Fruit fly (Drosophila melanogaster) whole organism, prepupa: ENCODE data around the gene CG15812.

Experiments
- Blimp-1 ChIP-seq: fragments of 200-800 bp; sonication (Bioruptor generic); optimal IDR thresholded peaks from 3 replicates; lab custom pipeline; 2017; ENCODE audit warnings: missing biosample characterization, missing genetic modification characterization, mild to moderate bottlenecking, moderate library complexity, missing genetic modification reagents
- CG10631 ChIP-seq: fragments of 200-800 bp; sonication (Bioruptor generic); optimal IDR thresholded peaks from 2 replicates; lab custom pipeline; 2016; ENCODE audit warnings: missing biosample characterization, missing genetic modification characterization
- CG11294 ChIP-seq: fragments of 200-800 bp; sonication (Bioruptor generic); IDR thresholded peaks from 2 replicates; pipeline ENCODE4 v1.3.6; 2022; ENCODE audit warnings: missing biosample characterization, missing genetic modification characterization
- CG11902 ChIP-seq: fragments of 200-800 bp; sonication (Bioruptor generic); optimal IDR thresholded peaks from 3 replicates; lab custom pipeline; 2016; ENCODE audit warnings: missing biosample characterization, missing genetic modification characterization
- CG15336 ChIP-seq: fragments of 200-800 bp; sonication (Bioruptor generic); IDR thresholded peaks from 2 replicates; pipeline ENCODE4 v1.3.6; 2022; ENCODE audit warnings: missing biosample characterization, missing genetic modification characterization
- CG1621 ChIP-seq: fragments of 200-800 bp; sonication (Bioruptor generic); optimal IDR thresholded peaks from 3 replicates; lab custom pipeline; 2018; ENCODE audit warnings: missing biosample characterization, mild to moderate bottlenecking, missing genetic modification characterization
- CG16779 ChIP-seq: fragments of 200-800 bp; sonication (Bioruptor generic); optimal IDR thresholded peaks from 3 replicates; lab custom pipeline; 2017; ENCODE audit warnings: missing biosample characterization, mild to moderate bottlenecking, missing genetic modification characterization
- CG3032 ChIP-seq: fragments of 200-800 bp; optimal IDR thresholded peaks from 2 replicates; lab custom pipeline; 2019; ENCODE audit warnings: missing biosample characterization, mild to moderate bottlenecking, missing genetic modification characterization, moderate library complexity
- CG31627 ChIP-seq: fragments of 200-800 bp; sonication (Bioruptor generic); optimal IDR thresholded peaks from 3 replicates; lab custom pipeline; 2016; ENCODE audit warnings: missing biosample characterization, missing genetic modification characterization
- CG32006 ChIP-seq: fragments of 200-800 bp; sonication (Bioruptor generic); optimal IDR thresholded peaks from 3 replicates; lab custom pipeline; 2017; ENCODE audit warnings: missing biosample characterization, mild to moderate bottlenecking, missing genetic modification characterization
- CG34406 ChIP-seq: fragments of 200-800 bp; sonication (Bioruptor generic); optimal IDR thresholded peaks from 3 replicates; lab custom pipeline; 2016; ENCODE audit warnings: missing biosample characterization, missing genetic modification characterization
- CG4318 ChIP-seq: fragments of 200-800 bp; sonication (Bioruptor generic); optimal IDR thresholded peaks from 3 replicates; lab custom pipeline; 2017; ENCODE audit warnings: missing biosample characterization, mild to moderate bottlenecking, missing genetic modification characterization
- CG6276 ChIP-seq: fragments of 200-800 bp; sonication (Bioruptor generic); optimal IDR thresholded peaks from 2 replicates; lab custom pipeline; 2017; ENCODE audit warnings: missing biosample characterization, mild to moderate bottlenecking, missing genetic modification characterization
- CG6792 ChIP-seq: fragments of 200-800 bp; sonication (Bioruptor generic); optimal IDR thresholded peaks from 3 replicates; lab custom pipeline; 2016; ENCODE audit warnings: missing biosample characterization, missing genetic modification characterization
- CG7368 ChIP-seq: fragments of 200-800 bp; sonication (Bioruptor generic); optimal IDR thresholded peaks from 3 replicates; lab custom pipeline; 2016; ENCODE audit warnings: missing biosample characterization, missing genetic modification characterization
- CG8119 ChIP-seq: fragments of 200-800 bp; sonication (Bioruptor generic); IDR thresholded peaks from 3 replicates; pipeline ENCODE4 v1.3.6; 2022; ENCODE audit warnings: missing biosample characterization, missing genetic modification characterization
- CG8319 ChIP-seq: fragments of 200-800 bp; sonication (Bioruptor generic); optimal IDR thresholded peaks from 3 replicates; lab custom pipeline; 2016; ENCODE audit warnings: missing biosample characterization, missing genetic modification characterization
- CG8632 ChIP-seq: fragments of 200-800 bp; sonication (Bioruptor generic); optimal IDR thresholded peaks from 3 replicates; lab custom pipeline; 2016; ENCODE audit warnings: missing biosample characterization, missing genetic modification characterization
- Eip75B ChIP-seq: fragments of 200-800 bp; sonication (Bioruptor generic); optimal IDR thresholded peaks from 3 replicates; lab custom pipeline; 2016; ENCODE audit warnings: missing biosample characterization, missing genetic modification characterization
- Eip78C ChIP-seq: fragments of 200-800 bp; sonication (Bioruptor generic); peaks from one replicate; lab custom pipeline; 2016; ENCODE audit warnings: missing biosample characterization, missing genetic modification characterization
- Eip93F ChIP-seq: fragments of 200-800 bp; sonication (Bioruptor generic); optimal IDR thresholded peaks from 2 replicates; lab custom pipeline; 2016; ENCODE audit warnings: missing biosample characterization, mild to moderate bottlenecking, missing genetic modification characterization
- Ets21C ChIP-seq: fragments of 200-800 bp; sonication (Bioruptor generic); optimal IDR thresholded peaks from 3 replicates; lab custom pipeline; 2016; ENCODE audit warnings: missing biosample characterization, missing genetic modification characterization
- Ets96B ChIP-seq: fragments of 200-800 bp; optimal IDR thresholded peaks from 2 replicates; lab custom pipeline; 2019; ENCODE audit warnings: missing biosample characterization, mild to moderate bottlenecking, missing genetic modification characterization, moderate library complexity
- Hr39 ChIP-seq: fragments of 200-800 bp; sonication (Bioruptor generic); optimal IDR thresholded peaks from 2 replicates; lab custom pipeline; 2016; ENCODE audit warnings: missing biosample characterization, missing genetic modification characterization
- Lpt ChIP-seq: fragments of 200-800 bp; sonication (Bioruptor generic); optimal IDR thresholded peaks from 3 replicates; lab custom pipeline; 2016; ENCODE audit warnings: missing biosample characterization, missing genetic modification characterization
- Met ChIP-seq: fragments of 200-800 bp; sonication (Bioruptor generic); optimal IDR thresholded peaks from 3 replicates; lab custom pipeline; 2016; ENCODE audit warnings: missing biosample characterization, missing genetic modification characterization
- OdsH ChIP-seq: fragments of 200-800 bp; sonication (Bioruptor generic); optimal IDR thresholded peaks from 3 replicates; lab custom pipeline; 2016; ENCODE audit warnings: missing biosample characterization, missing genetic modification characterization
- Smox ChIP-seq: fragments of 200-800 bp; sonication (Bioruptor generic); optimal IDR thresholded peaks from 3 replicates; lab custom pipeline; 2016; ENCODE audit warnings: missing biosample characterization, missing genetic modification characterization
- Sox102F ChIP-seq: fragments of 200-800 bp; sonication (Bioruptor generic); optimal IDR thresholded peaks from 2 replicates; lab custom pipeline; 2016; ENCODE audit warnings: missing biosample characterization, mild to moderate bottlenecking, missing genetic modification characterization
- Sox14 ChIP-seq: fragments of 200-800 bp; sonication (Bioruptor generic); optimal IDR thresholded peaks from 3 replicates; lab custom pipeline; 2016; ENCODE audit warnings: missing biosample characterization, missing genetic modification characterization
- Sox15 ChIP-seq: fragments of 200-800 bp; sonication (Bioruptor generic); optimal IDR thresholded peaks from 3 replicates; lab custom pipeline; 2016; ENCODE audit warnings: missing biosample characterization, missing genetic modification characterization
- achi ChIP-seq: fragments of 200-800 bp; sonication (Bioruptor generic); optimal IDR thresholded peaks from 3 replicates; lab custom pipeline; 2016; ENCODE audit warnings: missing biosample characterization, missing genetic modification characterization
- acj6 ChIP-seq: fragments of 200-800 bp; sonication (Bioruptor generic); optimal IDR thresholded peaks from 3 replicates; lab custom pipeline; 2016; ENCODE audit warnings: missing biosample characterization, missing genetic modification characterization
- cyc ChIP-seq: fragments of 200-800 bp; sonication (Bioruptor generic); optimal IDR thresholded peaks from 3 replicates; lab custom pipeline; 2016; ENCODE audit warnings: missing biosample characterization, missing genetic modification characterization
- dac ChIP-seq: fragments of 200-800 bp; sonication (Bioruptor generic); optimal IDR thresholded peaks from 2 replicates; lab custom pipeline; 2017; ENCODE audit warnings: missing biosample characterization, mild to moderate bottlenecking, missing genetic modification characterization
- dsx ChIP-seq: fragments of 200-800 bp; optimal IDR thresholded peaks from 3 replicates; lab custom pipeline; 2019; ENCODE audit warnings: missing biosample characterization, mild to moderate bottlenecking, missing genetic modification characterization, moderate library complexity; ENCODE audit not compliant: poor library complexity, severe bottlenecking
- esn ChIP-seq: fragments of 200-800 bp; sonication (Bioruptor generic); optimal IDR thresholded peaks from 2 replicates; lab custom pipeline; 2016; ENCODE audit warnings: missing biosample characterization, mild to moderate bottlenecking, missing genetic modification characterization, moderate library complexity
- fd59A ChIP-seq: fragments of 200-800 bp; sonication (Bioruptor generic); optimal IDR thresholded peaks from 2 replicates; lab custom pipeline; 2017; ENCODE audit warnings: missing biosample characterization, mild to moderate bottlenecking, missing genetic modification characterization, missing genetic modification reagents
- fd85E ChIP-seq: fragments of 200-800 bp; sonication (Bioruptor generic); optimal IDR thresholded peaks from 3 replicates; lab custom pipeline; 2016; ENCODE audit warnings: missing biosample characterization, missing genetic modification characterization
- net ChIP-seq: fragments of 200-800 bp; sonication (Bioruptor generic); optimal IDR thresholded peaks from 3 replicates; lab custom pipeline; 2016; ENCODE audit warnings: missing biosample characterization, missing genetic modification characterization
- salr ChIP-seq, 2 experiments: fragments of 200-800 bp; sonication (Bioruptor generic); optimal IDR thresholded peaks; 3 replicates each; lab custom pipeline; 2016 to 2018; ENCODE audit warnings: missing biosample characterization in 2 of 2, missing genetic modification characterization in 2 of 2, mild to moderate bottlenecking in 1 of 2
- spab ChIP-seq: fragments of 200-800 bp; sonication (Bioruptor generic); optimal IDR thresholded peaks from 2 replicates; lab custom pipeline; 2017; ENCODE audit warnings: missing biosample characterization, mild to moderate bottlenecking, missing genetic modification characterization, missing genetic modification reagents
- ss ChIP-seq, 2 experiments: fragments of 200-800 bp; sonication (Bioruptor generic); optimal IDR thresholded peaks; 2 replicates in 1 of 2; 3 replicates in 1 of 2; lab custom pipeline; 2017 to 2018; ENCODE audit warnings: mild to moderate bottlenecking in 2 of 2, missing biosample characterization in 2 of 2, missing genetic modification characterization in 2 of 2, moderate library complexity in 1 of 2
- svp ChIP-seq: fragments of 200-800 bp; sonication (Bioruptor generic); peaks from one replicate; lab custom pipeline; 2016; ENCODE audit warnings: missing biosample characterization, missing genetic modification characterization
- vri ChIP-seq: fragments of 200-800 bp; sonication (Bioruptor generic); optimal IDR thresholded peaks from 3 replicates; lab custom pipeline; 2016; ENCODE audit warnings: missing biosample characterization, mild to moderate bottlenecking, missing genetic modification characterization

Gene CG15812

DNA sequence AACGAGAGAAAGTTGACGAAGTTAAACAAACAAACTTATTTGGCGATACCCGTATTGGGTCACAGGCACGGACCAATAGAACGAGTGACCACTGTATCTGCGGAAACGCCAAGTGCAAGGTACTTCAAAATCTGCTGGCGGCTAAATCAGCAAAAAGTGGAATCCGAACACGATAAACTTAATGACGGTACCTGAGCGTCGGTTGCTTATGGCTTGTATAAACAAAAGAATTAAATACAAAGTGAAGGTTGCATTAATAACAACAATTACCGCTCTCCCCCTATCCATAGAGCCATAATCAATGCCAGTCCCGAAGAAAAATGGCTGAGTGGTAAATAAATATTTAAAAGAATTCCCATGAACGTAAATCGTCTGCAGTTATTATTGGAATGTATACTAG lies 35.3 kb upstream of the CG15812 start:
- TF ChIP-seq spab (GFP tag; lab: Kevin White, UChicago) (no peak), CG11902 (GFP tag; lab: Kevin White, UChicago) (no peak), CG4318 (GFP tag; lab: Kevin White, UChicago) (no peak), Smox (GFP tag; lab: Kevin White, UChicago) (peak; percentile 4), CG31627 (GFP tag; lab: Kevin White, UChicago) (peak; percentile 12), net (GFP tag; lab: Kevin White, UChicago) (no peak), cyc (GFP tag; lab: Kevin White, UChicago) (peak; percentile 17), dsx (GFP tag; lab: Kevin White, UChicago) (no peak), CG32006 (GFP tag; lab: Kevin White, UChicago) (no peak), CG8319 (GFP tag; lab: Kevin White, UChicago) (no peak), CG3032 (no peak), Sox15 (no peak), achi (GFP tag; lab: Kevin White, UChicago) (peak; percentile 7), svp (GFP tag; lab: Kevin White, UChicago) (no peak), Eip75B (GFP tag; lab: Kevin White, UChicago) (no peak), Eip93F (GFP tag; lab: Kevin White, UChicago) (peak; percentile 18), esn (GFP tag; lab: Kevin White, UChicago) (peak; percentile 23), CG7368 (GFP tag; lab: Kevin White, UChicago) (no peak), Hr39 (no peak), salr (GFP tag; optimal IDR thresholded peaks at IDR 0.05; lab: Kevin White, UChicago) (no peak), CG6276 (no peak), vri (GFP tag; lab: Kevin White, UChicago) (no peak), CG15336 (GFP tag; lab: Robert Waterston, UW) (no peak), CG1621 (no peak), Sox14 (GFP tag; lab: Kevin White, UChicago) (peak; percentile 29), CG8632 (GFP tag; lab: Kevin White, UChicago) (no peak), CG11294 (GFP tag; lab: Robert Waterston, UW) (no peak), CG16779 (tag; lab: Kevin White, UChicago) (no peak), Lpt (GFP tag; lab: Kevin White, UChicago) (no peak), CG8119 (GFP tag; lab: Robert Waterston, UW) (no peak), fd85E (no peak), Ets21C (GFP tag; lab: Kevin White, UChicago) (no peak)

DNA sequence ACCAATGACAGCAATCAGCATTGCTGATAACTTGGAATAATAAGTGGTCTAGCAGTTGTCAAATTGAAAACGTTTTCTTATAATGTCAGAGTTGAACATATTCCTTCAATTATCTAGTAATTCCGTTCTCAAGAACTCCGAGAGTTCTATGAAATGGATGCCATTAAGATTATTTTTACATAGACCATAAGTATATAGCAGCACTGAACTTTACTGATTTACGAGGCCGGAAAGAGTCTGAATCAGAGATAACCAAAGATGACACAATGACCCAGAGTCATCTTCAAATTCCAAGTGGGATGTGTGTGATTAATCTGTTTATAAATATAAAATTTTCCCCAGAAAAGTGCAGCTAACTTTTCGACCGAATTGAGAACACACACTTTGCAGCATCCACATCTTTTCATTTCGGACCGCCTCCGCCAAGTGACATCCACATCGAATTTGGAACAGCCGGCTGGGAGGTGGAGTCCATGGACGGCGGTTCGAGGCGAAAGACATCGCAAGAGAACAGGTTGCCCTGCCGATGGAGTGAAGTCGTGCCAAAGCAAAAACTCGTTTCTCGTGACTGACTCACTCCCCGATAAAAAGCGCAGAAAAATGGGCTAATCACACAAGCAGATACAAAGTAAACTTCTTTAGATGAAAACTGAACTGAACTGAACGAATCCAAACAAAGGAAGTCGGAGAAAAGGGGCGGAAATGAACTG lies 34.7 kb upstream of the CG15812 start:
- peak; percentile 15 for TF ChIP-seq net (GFP tag; lab: Kevin White, UChicago)
- no peak for TF ChIP-seq Ets96B
- peak; percentile 95 for TF ChIP-seq svp (GFP tag; lab: Kevin White, UChicago)
- TF ChIP-seq CG7368 (GFP tag; lab: Kevin White, UChicago): no peak
- TF ChIP-seq Eip75B (GFP tag; lab: Kevin White, UChicago): peak; percentile 5
- TF ChIP-seq Sox14 (GFP tag; lab: Kevin White, UChicago): no peak
- no peak for TF ChIP-seq dac (GFP tag; lab: Kevin White, UChicago)
- TF ChIP-seq ss (GFP tag; optimal IDR thresholded peaks at IDR 0.05; lab: Kevin White, UChicago): peak in 1 of 2 experiments; percentile 50
- peak; percentile 98 for TF ChIP-seq dsx (GFP tag; lab: Kevin White, UChicago)

DNA sequence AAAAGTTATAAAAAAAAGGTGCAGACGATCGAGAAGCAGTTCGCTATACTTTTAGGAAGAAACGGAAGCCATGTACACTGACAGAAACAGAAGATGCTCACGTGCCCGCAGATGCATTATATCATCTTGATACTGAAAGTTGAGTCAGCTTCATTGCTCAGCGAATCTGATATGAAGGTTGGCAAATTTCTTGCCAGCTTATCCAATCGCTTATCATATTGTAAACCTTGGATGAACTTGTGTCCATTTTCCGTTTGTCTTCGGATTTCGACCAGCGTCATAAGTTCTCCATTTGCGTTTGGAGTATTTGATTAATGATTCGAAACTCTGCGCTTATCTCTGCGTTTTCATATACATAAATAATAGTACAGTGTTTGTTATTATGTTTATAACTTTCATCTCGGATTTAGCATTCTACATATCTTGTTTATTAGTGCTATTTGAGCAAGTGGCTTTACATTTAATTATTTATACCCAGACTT lies 34.1 kb upstream of the CG15812 start:
- TF ChIP-seq acj6: peak; percentile 50
- peak; percentile 16 to 35 for TF ChIP-seq ss (GFP tag; optimal IDR thresholded peaks at IDR 0.05; lab: Kevin White, UChicago)
- peak; percentile 22 for TF ChIP-seq Lpt (GFP tag; lab: Kevin White, UChicago)
- TF ChIP-seq Sox15: peak; percentile 1
- TF ChIP-seq CG8632 (GFP tag; lab: Kevin White, UChicago): peak; percentile 21
- peak; percentile 45 for TF ChIP-seq esn (GFP tag; lab: Kevin White, UChicago)
- no peak for TF ChIP-seq CG6792
- peak; percentile 6 for TF ChIP-seq CG10631
- TF ChIP-seq Sox102F (GFP tag; lab: Kevin White, UChicago): peak; percentile 48
- TF ChIP-seq OdsH: no peak
- no peak for TF ChIP-seq fd59A
- peak; percentile 41 for TF ChIP-seq Met (GFP tag; lab: Kevin White, UChicago)
- peak; percentile 92 for TF ChIP-seq Eip78C (GFP tag; lab: Kevin White, UChicago)
- TF ChIP-seq CG6276: no peak
- TF ChIP-seq Smox (GFP tag; lab: Kevin White, UChicago): peak; percentile 17
- no peak for TF ChIP-seq CG7368 (GFP tag; lab: Kevin White, UChicago)
- peak; percentile 9 for TF ChIP-seq CG4318 (GFP tag; lab: Kevin White, UChicago)
- TF ChIP-seq CG34406 (GFP tag; lab: Kevin White, UChicago): peak; percentile 25
- no peak for TF ChIP-seq Blimp-1 (GFP tag; lab: Kevin White, UChicago)
- peak; percentile 19 for TF ChIP-seq Hr39
- TF ChIP-seq Sox14 (GFP tag; lab: Kevin White, UChicago): peak; percentile 55
- peak; percentile 9 for TF ChIP-seq CG31627 (GFP tag; lab: Kevin White, UChicago)
